Fruit fly (Drosophila melanogaster) whole organism, prepupa: ENCODE measurements around the gene CG15382.

Source experiments
- CG10631 ChIP-seq: fragments of 200-800 bp; sonication (Bioruptor generic); optimal IDR thresholded peaks from 2 replicates; lab custom pipeline; 2016; ENCODE audit warnings: missing biosample characterization, missing genetic modification characterization
- CG11294 ChIP-seq: fragments of 200-800 bp; sonication (Bioruptor generic); IDR thresholded peaks from 2 replicates; pipeline ENCODE4 v1.3.6; 2022; ENCODE audit warnings: missing biosample characterization, missing genetic modification characterization
- CG11762 ChIP-seq: fragments of 200-800 bp; sonication (Bioruptor generic); optimal IDR thresholded peaks from 3 replicates; lab custom pipeline; 2016; ENCODE audit warnings: missing biosample characterization, missing genetic modification characterization; ENCODE audit not compliant: insufficient read depth
- CG1621 ChIP-seq: fragments of 200-800 bp; sonication (Bioruptor generic); optimal IDR thresholded peaks from 3 replicates; lab custom pipeline; 2018; ENCODE audit warnings: missing biosample characterization, mild to moderate bottlenecking, missing genetic modification characterization
- CG3032 ChIP-seq: fragments of 200-800 bp; optimal IDR thresholded peaks from 2 replicates; lab custom pipeline; 2019; ENCODE audit warnings: missing biosample characterization, mild to moderate bottlenecking, missing genetic modification characterization, moderate library complexity
- CG34406 ChIP-seq: fragments of 200-800 bp; sonication (Bioruptor generic); optimal IDR thresholded peaks from 3 replicates; lab custom pipeline; 2016; ENCODE audit warnings: missing biosample characterization, missing genetic modification characterization
- CG3919 ChIP-seq: fragments of 200-800 bp; sonication (Bioruptor generic); optimal IDR thresholded peaks from 3 replicates; lab custom pipeline; 2016; ENCODE audit warnings: missing biosample characterization, missing genetic modification characterization
- CG6276 ChIP-seq: fragments of 200-800 bp; sonication (Bioruptor generic); optimal IDR thresholded peaks from 2 replicates; lab custom pipeline; 2017; ENCODE audit warnings: missing biosample characterization, mild to moderate bottlenecking, missing genetic modification characterization
- CG6854 ChIP-seq: fragments of 200-800 bp; sonication (Bioruptor generic); optimal IDR thresholded peaks from 2 replicates; lab custom pipeline; 2017; ENCODE audit warnings: missing biosample characterization, mild to moderate bottlenecking, missing genetic modification characterization
- CG7368 ChIP-seq: fragments of 200-800 bp; sonication (Bioruptor generic); optimal IDR thresholded peaks from 3 replicates; lab custom pipeline; 2016; ENCODE audit warnings: missing biosample characterization, missing genetic modification characterization
- CG8119 ChIP-seq: fragments of 200-800 bp; sonication (Bioruptor generic); IDR thresholded peaks from 3 replicates; pipeline ENCODE4 v1.3.6; 2022; ENCODE audit warnings: missing biosample characterization, missing genetic modification characterization
- CG8632 ChIP-seq: fragments of 200-800 bp; sonication (Bioruptor generic); optimal IDR thresholded peaks from 3 replicates; lab custom pipeline; 2016; ENCODE audit warnings: missing biosample characterization, missing genetic modification characterization
- CG9139 ChIP-seq: fragments of 200-800 bp; sonication (Bioruptor generic); optimal IDR thresholded peaks from 3 replicates; lab custom pipeline; 2017; ENCODE audit warnings: missing biosample characterization, mild to moderate bottlenecking, missing genetic modification characterization
- Eip75B ChIP-seq: fragments of 200-800 bp; sonication (Bioruptor generic); optimal IDR thresholded peaks from 3 replicates; lab custom pipeline; 2016; ENCODE audit warnings: missing biosample characterization, missing genetic modification characterization
- Eip78C ChIP-seq: fragments of 200-800 bp; sonication (Bioruptor generic); peaks from one replicate; lab custom pipeline; 2016; ENCODE audit warnings: missing biosample characterization, missing genetic modification characterization
- Ets96B ChIP-seq: fragments of 200-800 bp; optimal IDR thresholded peaks from 2 replicates; lab custom pipeline; 2019; ENCODE audit warnings: missing biosample characterization, mild to moderate bottlenecking, missing genetic modification characterization, moderate library complexity
- Sox102F ChIP-seq: fragments of 200-800 bp; sonication (Bioruptor generic); optimal IDR thresholded peaks from 2 replicates; lab custom pipeline; 2016; ENCODE audit warnings: missing biosample characterization, mild to moderate bottlenecking, missing genetic modification characterization
- Sox14 ChIP-seq: fragments of 200-800 bp; sonication (Bioruptor generic); optimal IDR thresholded peaks from 3 replicates; lab custom pipeline; 2016; ENCODE audit warnings: missing biosample characterization, missing genetic modification characterization
- Sox15 ChIP-seq: fragments of 200-800 bp; sonication (Bioruptor generic); optimal IDR thresholded peaks from 3 replicates; lab custom pipeline; 2016; ENCODE audit warnings: missing biosample characterization, missing genetic modification characterization
- dac ChIP-seq: fragments of 200-800 bp; sonication (Bioruptor generic); optimal IDR thresholded peaks from 2 replicates; lab custom pipeline; 2017; ENCODE audit warnings: missing biosample characterization, mild to moderate bottlenecking, missing genetic modification characterization
- dsx ChIP-seq: fragments of 200-800 bp; optimal IDR thresholded peaks from 3 replicates; lab custom pipeline; 2019; ENCODE audit warnings: missing biosample characterization, mild to moderate bottlenecking, missing genetic modification characterization, moderate library complexity; ENCODE audit not compliant: poor library complexity, severe bottlenecking
- esn ChIP-seq: fragments of 200-800 bp; sonication (Bioruptor generic); optimal IDR thresholded peaks from 2 replicates; lab custom pipeline; 2016; ENCODE audit warnings: missing biosample characterization, mild to moderate bottlenecking, missing genetic modification characterization, moderate library complexity
- net ChIP-seq: fragments of 200-800 bp; sonication (Bioruptor generic); optimal IDR thresholded peaks from 3 replicates; lab custom pipeline; 2016; ENCODE audit warnings: missing biosample characterization, missing genetic modification characterization
- pdm3 ChIP-seq: fragments of 200-800 bp; sonication (Bioruptor generic); optimal IDR thresholded peaks from 3 replicates; lab custom pipeline; 2016; ENCODE audit warnings: missing biosample characterization, missing genetic modification characterization
- salr ChIP-seq, 2 experiments: fragments of 200-800 bp; sonication (Bioruptor generic); optimal IDR thresholded peaks; 3 replicates each; lab custom pipeline; 2016 to 2018; ENCODE audit warnings: missing biosample characterization in 2 of 2, missing genetic modification characterization in 2 of 2, mild to moderate bottlenecking in 1 of 2
- ss ChIP-seq, 2 experiments: fragments of 200-800 bp; sonication (Bioruptor generic); optimal IDR thresholded peaks; 2 replicates in 1 of 2; 3 replicates in 1 of 2; lab custom pipeline; 2017 to 2018; ENCODE audit warnings: mild to moderate bottlenecking in 2 of 2, missing biosample characterization in 2 of 2, missing genetic modification characterization in 2 of 2, moderate library complexity in 1 of 2
- topi ChIP-seq: fragments of 200-800 bp; sonication (Bioruptor generic); optimal IDR thresholded peaks from 3 replicates; lab custom pipeline; 2016; ENCODE audit warnings: missing biosample characterization, missing genetic modification characterization

CG15382 gene

dm6 chr2L:2202853-2203717 is 47.5 kb downstream of the CG15382 start (continued):
- TF ChIP-seq CG11762 (GFP tag; lab: Kevin White, UChicago) (peak; percentile 40), CG3032 (peak; percentile 45), net (GFP tag; lab: Kevin White, UChicago) (peak; percentile 60), CG6276 (GFP tag; lab: Kevin White, UChicago) (peak; percentile 62), CG10631 (GFP tag; lab: Kevin White, UChicago) (peak; percentile 7), esn (GFP tag; lab: Kevin White, UChicago) (peak; percentile 18), CG7368 (GFP tag; lab: Kevin White, UChicago) (peak; percentile 6), Sox102F (GFP tag; lab: Kevin White, UChicago) (peak; percentile 78), CG8632 (no peak), CG9139 (GFP tag; lab: Kevin White, UChicago) (peak; percentile 57), dsx (GFP tag; lab: Kevin White, UChicago) (peak; percentile 85), Sox15 (GFP tag; lab: Kevin White, UChicago) (no peak), CG8119 (peak; percentile 64; the same call in 1 of the 3 replicates), salr (GFP tag; optimal IDR thresholded peaks at IDR 0.05; lab: Kevin White, UChicago) (peak; percentile 35 to 37), pdm3 (GFP tag; lab: Kevin White, UChicago) (no peak), CG3919 (GFP tag; lab: Kevin White, UChicago) (peak; percentile 32), Eip75B (GFP tag; lab: Kevin White, UChicago) (peak; percentile 75), dac (peak; percentile 7), Eip78C (GFP tag; lab: Kevin White, UChicago) (peak; percentile 90), topi (GFP tag; lab: Kevin White, UChicago) (no peak), CG1621 (tag; lab: Kevin White, UChicago) (peak; percentile 57), CG34406 (no peak), ss (GFP tag; optimal IDR thresholded peaks at IDR 0.05; lab: Kevin White, UChicago) (peak; percentile 72 to 90), CG6854 (GFP tag; lab: Kevin White, UChicago) (peak; percentile 87), Sox14 (GFP tag; lab: Kevin White, UChicago) (peak; percentile 87), Ets96B (tag; lab: Kevin White, UChicago) (peak; percentile 24)

- TF ChIP-seq Eip78C (GFP tag; lab: Kevin White, UChicago), result no peak
- TF ChIP-seq net (GFP tag; lab: Kevin White, UChicago), result no peak
- TF ChIP-seq CG11294 (GFP tag; lab: Robert Waterston, UW), result no peak
Measured at dm6 chr2L:2206066-2206465, 50.5 kb downstream of the CG15382 start, which contains the start of gene CG31668. Gene CG31668, minus strand, starts transcription at chr2L:2206166.
